Fruit fly (Drosophila melanogaster) whole organism, embryonic: ENCODE data around the gene Grip91.

Source experiments
- Abd-B ChIP-seq: fragments of 200-800 bp; sonication (Bioruptor generic); optimal IDR thresholded peaks from 2 replicates; lab custom pipeline; 2018; ENCODE audit warnings: missing biosample characterization, mild to moderate bottlenecking, missing genetic modification characterization, moderate library complexity
- BtbVII ChIP-seq: fragments of 200-800 bp; sonication (Bioruptor generic); optimal IDR thresholded peaks from 3 replicates; lab custom pipeline; 2017; ENCODE audit warnings: missing biosample characterization, mild to moderate bottlenecking, missing genetic modification characterization
- CG11085 ChIP-seq: fragments of 200-800 bp; sonication (Bioruptor generic); IDR thresholded peaks from 2 replicates; pipeline ENCODE4 v1.3.6; 2022; ENCODE audit warnings: missing biosample characterization, missing genetic modification characterization
- CG14050 ChIP-seq: fragments of 200-800 bp; sonication (Bioruptor generic); IDR thresholded peaks from 3 replicates; pipeline ENCODE4 v1.3.6; 2022; ENCODE audit warnings: missing biosample characterization, missing genetic modification characterization
- CG14667 ChIP-seq: fragments of 200-800 bp; sonication (Bioruptor generic); IDR thresholded peaks from 2 replicates; pipeline ENCODE4 v1.3.6; 2022; ENCODE audit warnings: missing biosample characterization, missing genetic modification characterization
- CG14965 ChIP-seq: fragments of 200-800 bp; sonication (Bioruptor generic); optimal IDR thresholded peaks from 2 replicates; lab custom pipeline; 2016; ENCODE audit warnings: missing biosample characterization, missing genetic modification characterization, borderline replicate concordance
- CG1529 ChIP-seq: fragments of 200-800 bp; sonication (Bioruptor generic); optimal IDR thresholded peaks from 3 replicates; lab custom pipeline; 2018; ENCODE audit warnings: missing biosample characterization, missing genetic modification characterization
- CG16779 ChIP-seq: fragments of 200-800 bp; sonication (Bioruptor generic); IDR thresholded peaks from 2 replicates; pipeline ENCODE4 v1.3.6; 2022; ENCODE audit warnings: missing biosample characterization, missing genetic modification characterization
- CG16813 ChIP-seq: fragments of 200-800 bp; sonication (Bioruptor generic); IDR thresholded peaks from 3 replicates; pipeline ENCODE4 v1.3.6; 2022; ENCODE audit warnings: missing biosample characterization, missing genetic modification characterization; ENCODE audit not compliant: partially characterized antibody
- CG17829 ChIP-seq: fragments of 200-800 bp; optimal IDR thresholded peaks from 2 replicates; lab custom pipeline; 2019; ENCODE audit warnings: missing biosample characterization, mild to moderate bottlenecking, missing genetic modification characterization, moderate library complexity
- CG30403 ChIP-seq: fragments of 200-800 bp; sonication (Bioruptor generic); optimal IDR thresholded peaks from 3 replicates; lab custom pipeline; 2016; ENCODE audit warnings: missing biosample characterization, missing genetic modification characterization
- CG32532 ChIP-seq: fragments of 200-800 bp; sonication (Bioruptor generic); IDR thresholded peaks from 2 replicates; pipeline ENCODE4 v1.3.6; 2022; ENCODE audit warnings: missing biosample characterization, missing genetic modification characterization
- CG32772 ChIP-seq: fragments of 200-800 bp; sonication (Bioruptor generic); IDR thresholded peaks from 2 replicates; pipeline ENCODE4 v1.3.6; 2022; ENCODE audit warnings: missing biosample characterization, missing genetic modification characterization
- CG3407 ChIP-seq: fragments of 200-800 bp; sonication (Bioruptor generic); optimal IDR thresholded peaks from 2 replicates; lab custom pipeline; 2018; ENCODE audit warnings: missing biosample characterization, mild to moderate bottlenecking, missing genetic modification characterization
- CG34422 ChIP-seq: fragments of 200-800 bp; sonication (Bioruptor generic); IDR thresholded peaks from 3 replicates; pipeline ENCODE4 v1.3.6; 2022; ENCODE audit warnings: missing biosample characterization, missing genetic modification characterization
- CG3995 ChIP-seq: fragments of 200-800 bp; sonication (Bioruptor generic); optimal IDR thresholded peaks from 3 replicates; lab custom pipeline; 2016; ENCODE audit warnings: missing biosample characterization, missing genetic modification characterization
- CG42726 ChIP-seq: fragments of 200-800 bp; sonication (Bioruptor generic); IDR thresholded peaks from 2 replicates; pipeline ENCODE4 v1.3.6; 2022; ENCODE audit warnings: missing biosample characterization, missing genetic modification characterization; ENCODE audit not compliant: partially characterized antibody
- CG43689 ChIP-seq: fragments of 200-800 bp; sonication (Bioruptor generic); IDR thresholded peaks from 2 replicates; pipeline ENCODE4 v1.3.6; 2022; ENCODE audit warnings: missing biosample characterization, missing genetic modification characterization
- CG4854 ChIP-seq: fragments of 200-800 bp; sonication (Bioruptor generic); optimal IDR thresholded peaks from 2 replicates; lab custom pipeline; 2016; ENCODE audit warnings: missing biosample characterization, missing genetic modification characterization, inconsistent platforms
- CG6654 ChIP-seq: fragments of 200-800 bp; sonication (Bioruptor generic); optimal IDR thresholded peaks from 2 replicates; lab custom pipeline; 2017; ENCODE audit warnings: missing biosample characterization, mild to moderate bottlenecking, missing genetic modification characterization
- CG6689 ChIP-seq: fragments of 200-800 bp; sonication (Bioruptor generic); IDR thresholded peaks from 2 replicates; pipeline ENCODE4 v1.3.6; 2022; ENCODE audit warnings: missing biosample characterization, missing genetic modification characterization
- CG7963 ChIP-seq: fragments of 200-800 bp; sonication (Bioruptor generic); IDR thresholded peaks from 3 replicates; pipeline ENCODE4 v1.3.6; 2022; ENCODE audit warnings: missing biosample characterization, missing genetic modification characterization; ENCODE audit not compliant: partially characterized antibody
- CG9215 ChIP-seq: fragments of 200-800 bp; sonication (Bioruptor generic); IDR thresholded peaks from 2 replicates; pipeline ENCODE4 v1.3.6; 2022; ENCODE audit warnings: missing biosample characterization, missing genetic modification characterization
- Dad ChIP-seq: fragments of 200-800 bp; sonication (Bioruptor generic); optimal IDR thresholded peaks from 3 replicates; lab custom pipeline; 2016; ENCODE audit warnings: missing biosample characterization, missing genetic modification characterization
- Deaf1 ChIP-seq: fragments of 200-800 bp; optimal IDR thresholded peaks from 3 replicates; lab custom pipeline; 2019; ENCODE audit warnings: missing biosample characterization, mild to moderate bottlenecking, missing genetic modification characterization, moderate library complexity
- Hand ChIP-seq: fragments of 200-800 bp; sonication (Bioruptor generic); optimal IDR thresholded peaks from 2 replicates; lab custom pipeline; 2017; ENCODE audit warnings: mild to moderate bottlenecking, missing biosample characterization, missing genetic modification reagents, missing genetic modification characterization
- Myb ChIP-seq: fragments of 200-800 bp; sonication (Bioruptor generic); optimal IDR thresholded peaks from 2 replicates; lab custom pipeline; 2016; ENCODE audit warnings: missing biosample characterization, missing genetic modification characterization
- Xrp1 ChIP-seq: fragments of 200-800 bp; sonication (Bioruptor generic); IDR thresholded peaks from 2 replicates; pipeline ENCODE4 v1.3.6; 2022; ENCODE audit warnings: missing biosample characterization, missing genetic modification characterization
- ac ChIP-seq: fragments of 200-800 bp; sonication (Bioruptor generic); optimal IDR thresholded peaks from 3 replicates; lab custom pipeline; 2017; ENCODE audit warnings: missing biosample characterization, mild to moderate bottlenecking, missing genetic modification characterization
- ash1 ChIP-seq: fragments of 200-800 bp; sonication (Bioruptor generic); optimal IDR thresholded peaks from 2 replicates; lab custom pipeline; 2018; ENCODE audit warnings: missing biosample characterization, mild to moderate bottlenecking, missing genetic modification characterization
- bab2 ChIP-seq: fragments of 200-800 bp; sonication (Bioruptor generic); optimal IDR thresholded peaks from 2 replicates; lab custom pipeline; 2016; ENCODE audit warnings: missing biosample characterization, missing genetic modification characterization
- chif ChIP-seq, 2 experiments: fragments of 200-800 bp; sonication (Bioruptor generic); optimal IDR thresholded peaks; 3 replicates each; lab custom pipeline; 2016; ENCODE audit warnings: missing biosample characterization in 2 of 2, missing genetic modification characterization in 2 of 2
- chinmo ChIP-seq: fragments of 200-800 bp; sonication (Bioruptor generic); IDR thresholded peaks from 4 replicates; pipeline ENCODE4 v1.3.6; 2022; ENCODE audit warnings: missing biosample characterization, missing genetic modification characterization; ENCODE audit not compliant: partially characterized antibody
- crol ChIP-seq: fragments of 200-800 bp; sonication (Bioruptor generic); IDR thresholded peaks from 2 replicates; pipeline ENCODE4 v1.3.6; 2022; ENCODE audit warnings: missing biosample characterization, missing genetic modification characterization
- cwo ChIP-seq: fragments of 200-800 bp; sonication (Bioruptor generic); optimal IDR thresholded peaks from 3 replicates; lab custom pipeline; 2017; ENCODE audit warnings: missing biosample characterization, missing genetic modification characterization, mild to moderate bottlenecking, moderate library complexity, missing genetic modification reagents
- dimm ChIP-seq: fragments of 200-800 bp; sonication (Bioruptor generic); IDR thresholded peaks from 2 replicates; pipeline ENCODE4 v1.3.6; 2022; ENCODE audit warnings: missing biosample characterization, missing genetic modification characterization
- dm ChIP-seq: fragments of 200-800 bp; sonication (Bioruptor generic); optimal IDR thresholded peaks from 3 replicates; lab custom pipeline; 2016; ENCODE audit warnings: missing biosample characterization, missing genetic modification characterization
- en ChIP-seq: fragments of 200-800 bp; sonication (Bioruptor generic); optimal IDR thresholded peaks from 2 replicates; lab custom pipeline; 2016; ENCODE audit warnings: missing biosample characterization, missing genetic modification characterization
- esg ChIP-seq: fragments of 200-800 bp; sonication (Bioruptor generic); conservative IDR thresholded peaks from 2 replicates; pipeline ENCODE4 v1.3.6; 2022; ENCODE audit warnings: missing biosample characterization, missing genetic modification characterization
- fd102C ChIP-seq: fragments of 200-800 bp; sonication (Bioruptor generic); optimal IDR thresholded peaks from 2 replicates; lab custom pipeline; 2018; ENCODE audit warnings: missing biosample characterization, mild to moderate bottlenecking, missing genetic modification characterization, moderate library complexity
- insv ChIP-seq, 2 experiments: fragments of 200-800 bp; sonication (Bioruptor generic); optimal IDR thresholded peaks; 3 replicates each; lab custom pipeline; 2016 to 2018; ENCODE audit warnings: missing biosample characterization in 2 of 2, missing genetic modification characterization in 2 of 2
- nerfin-1 ChIP-seq: fragments of 200-800 bp; sonication (Bioruptor generic); optimal IDR thresholded peaks from 3 replicates; lab custom pipeline; 2019; ENCODE audit warnings: missing biosample characterization, mild to moderate bottlenecking, missing genetic modification characterization, moderate library complexity
- nmo ChIP-seq: fragments of 200-800 bp; sonication (Bioruptor generic); optimal IDR thresholded peaks from 2 replicates; lab custom pipeline; 2018; ENCODE audit warnings: missing biosample characterization, mild to moderate bottlenecking, missing genetic modification characterization, moderate library complexity
- p53 ChIP-seq: fragments of 200-800 bp; sonication (Bioruptor generic); optimal IDR thresholded peaks from 2 replicates; lab custom pipeline; 2016; ENCODE audit warnings: missing biosample characterization, missing genetic modification characterization
- pho ChIP-seq: fragments of 200-800 bp; sonication (Bioruptor generic); optimal IDR thresholded peaks from 2 replicates; lab custom pipeline; 2016; ENCODE audit warnings: missing biosample characterization, missing genetic modification characterization
- ranshi ChIP-seq: fragments of 200-800 bp; sonication (Bioruptor generic); IDR thresholded peaks from 2 replicates; pipeline ENCODE4 v1.3.6; 2022; ENCODE audit warnings: missing biosample characterization, missing genetic modification characterization
- sens-2 ChIP-seq: fragments of 200-800 bp; sonication (Bioruptor generic); IDR thresholded peaks from 2 replicates; pipeline ENCODE4 v1.3.6; 2022; ENCODE audit warnings: missing biosample characterization, missing genetic modification characterization
- vvl ChIP-seq: fragments of 200-800 bp; sonication (Bioruptor generic); IDR thresholded peaks from 2 replicates; pipeline ENCODE4 v1.3.6; 2022; ENCODE audit warnings: missing biosample characterization, missing genetic modification characterization

The Grip91 gene

DNA sequence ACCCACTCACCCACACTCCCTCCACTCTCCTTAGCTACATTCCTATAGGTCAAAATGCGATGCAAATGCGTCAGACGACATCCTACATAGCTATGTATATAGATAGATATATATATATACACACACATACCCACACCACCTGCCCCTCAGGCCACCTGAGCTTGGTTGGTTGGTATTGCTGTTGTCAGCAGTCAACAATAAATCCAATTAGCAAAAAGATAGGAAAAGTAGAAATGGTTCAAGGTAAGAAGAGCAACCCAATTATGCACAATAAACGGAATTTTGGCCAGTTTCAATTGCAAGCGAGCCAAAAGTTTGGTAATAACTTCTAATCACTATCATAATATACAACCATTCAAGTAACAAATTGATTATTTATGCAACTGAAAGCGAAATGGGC lies 22.0 kb upstream of the Grip91 start:
- TF ChIP-seq CG3995 (GFP tag; lab: Kevin White, UChicago) (no peak), Myb (no peak), CG17829 (no peak), CG43689 (no peak), CG32532 (GFP tag; lab: Robert Waterston, UW) (no peak), CG4854 (GFP tag; lab: Kevin White, UChicago) (no peak), p53 (GFP tag; lab: Kevin White, UChicago) (no peak), fd102C (GFP tag; lab: Kevin White, UChicago) (no peak), CG30403 (GFP tag; lab: Kevin White, UChicago) (no peak)
- TF ChIP-seq, all 482 proteins: peak for 0

dm6 chrX:13765217-13765616 lies 20.7 kb upstream of the Grip91 start:
- TF ChIP-seq CG42726 (GFP tag; lab: Robert Waterston, UW) (0 out of 2 replicates have a peak, but pooled peaks have one; percentile 13), chinmo (GFP tag; lab: Robert Waterston, UW) (0 out of 4 replicates have a peak, but pooled peaks have one; percentile 39), CG3407 (GFP tag; lab: Kevin White, UChicago) (no peak), ac (GFP tag; lab: Kevin White, UChicago) (no peak), Deaf1 (no peak), CG14667 (GFP tag; lab: Robert Waterston, UW) (no peak), nerfin-1 (tag; lab: Kevin White, UChicago) (no peak), CG9215 (GFP tag; lab: Robert Waterston, UW) (no peak), pho (no peak), ash1 (GFP tag; lab: Kevin White, UChicago) (no peak), crol (peak; percentile 75), CG16813 (GFP tag; lab: Robert Waterston, UW) (no peak), CG14965 (GFP tag; lab: Kevin White, UChicago) (no peak), insv (GFP tag; optimal IDR thresholded peaks at IDR 0.05; lab: Kevin White, UChicago) (no peak), CG34422 (GFP tag; lab: Robert Waterston, UW) (0 out of 3 replicates have a peak, but pooled peaks have one; percentile 7), CG32772 (GFP tag; lab: Robert Waterston, UW) (peak; percentile 32; the same call in 1 of the 2 replicates), esg (GFP tag; lab: Robert Waterston, UW) (0 out of 2 replicates have a peak, but pooled peaks have one; percentile 6)

- TF ChIP-seq CG1529 (GFP tag; lab: Kevin White, UChicago) (no peak), BtbVII (GFP tag; lab: Kevin White, UChicago) (peak; percentile 40), CG11085 (GFP tag; lab: Robert Waterston, UW) (no peak), vvl (GFP tag; lab: Robert Waterston, UW) (0 out of 2 replicates have a peak, but pooled peaks have one; percentile 57), CG14050 (GFP tag; lab: Robert Waterston, UW) (peak; percentile 51; the same call in 1 of the 3 replicates), sens-2 (GFP tag; lab: Robert Waterston, UW) (no peak), dimm (no peak), Xrp1 (peak; percentile 57), cwo (GFP tag; lab: Kevin White, UChicago) (no peak), Hand (GFP tag; lab: Kevin White, UChicago) (no peak), en (no peak), chif (GFP tag; optimal IDR thresholded peaks at IDR 0.05; lab: Kevin White, UChicago) (peak in 1 of 2 experiments; percentile 1), Dad (GFP tag; lab: Kevin White, UChicago) (no peak), bab2 (GFP tag; lab: Kevin White, UChicago) (no peak), ranshi (GFP tag; lab: Robert Waterston, UW) (peak; percentile 29; the same call in 1 of the 2 replicates), p53 (GFP tag; lab: Kevin White, UChicago) (no peak), CG7963 (GFP tag; lab: Robert Waterston, UW) (no peak), CG16779 (GFP tag; lab: Robert Waterston, UW) (no peak), dm (no peak), Abd-B (GFP tag; lab: Kevin White, UChicago) (peak; percentile 60), nmo (GFP tag; lab: Kevin White, UChicago) (peak; percentile 67), CG6689 (GFP tag; lab: Robert Waterston, UW) (peak; percentile 49), CG6654 (GFP tag; lab: Kevin White, UChicago) (no peak)
These were observed 20.1 kb upstream of the Grip91 start for dm6 chrX:13764397-13765119.
